Fruit fly (Drosophila melanogaster): ENCODE data around the gene Etl1.

The Etl1 gene

dm6 chr2L:9949178-9950062, 37.0 kb upstream of the Etl1 start:
- TF ChIP-seq h (GFP tag; optimal IDR thresholded peaks at IDR 0.05) (peak; percentile 28), Dfd (GFP tag; optimal IDR thresholded peaks at IDR 0.05) (no peak), Sp1 (GFP tag; optimal IDR thresholded peaks at IDR 0.05) (peak; percentile 1)

DNA sequence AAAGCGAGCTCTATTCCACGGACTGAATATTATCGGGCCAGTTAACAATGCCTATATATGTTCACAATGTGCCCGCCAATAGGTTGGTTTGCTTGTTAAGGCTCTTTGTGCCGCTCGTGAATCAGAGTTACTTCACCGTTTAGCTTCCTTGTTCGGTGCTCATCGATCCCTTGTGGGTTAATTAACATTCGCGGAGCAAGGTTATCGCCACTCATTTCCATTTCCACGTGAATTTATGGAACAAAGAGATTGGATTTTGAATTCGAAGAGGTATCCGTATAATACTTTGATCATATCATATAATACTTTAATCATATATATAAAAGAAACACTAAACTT, 36.1 kb upstream of the Etl1 start:
- TF ChIP-seq pan (optimal IDR thresholded peaks at IDR 0.05) (no peak), h (GFP tag; optimal IDR thresholded peaks at IDR 0.05) (peak; percentile 57)

- no peak for TF ChIP-seq Abd-B (GFP tag; optimal IDR thresholded peaks at IDR 0.05)
- TF ChIP-seq Rel (GFP tag; optimal IDR thresholded peaks at IDR 0.05): peak; percentile 48
- peak; percentile 33 for TF ChIP-seq Rel (tag; optimal IDR thresholded peaks at IDR 0.05)
- no peak for TF ChIP-seq GATAd (GFP tag; optimal IDR thresholded peaks at IDR 0.05)
- no peak for TF ChIP-seq pan (optimal IDR thresholded peaks at IDR 0.05)
- TF ChIP-seq Mio (GFP tag; optimal IDR thresholded peaks at IDR 0.05): no peak
- TF ChIP-seq lola (GFP tag; optimal IDR thresholded peaks at IDR 0.05): no peak
- peak; percentile 98 for TF ChIP-seq Myc (optimal IDR thresholded peaks at IDR 0.05)
- TF ChIP-seq h (GFP tag; optimal IDR thresholded peaks at IDR 0.05): peak; percentile 85
- TF ChIP-seq rgr (GFP tag; optimal IDR thresholded peaks at IDR 0.05): no peak
- TF ChIP-seq OdsH (GFP tag; optimal IDR thresholded peaks at IDR 0.05): no peak
- no peak for TF ChIP-seq brk (GFP tag; optimal IDR thresholded peaks at IDR 0.05)
- TF ChIP-seq psq (GFP tag; optimal IDR thresholded peaks at IDR 0.05): no peak
- peak; percentile 40 for TF ChIP-seq woc (GFP tag; optimal IDR thresholded peaks at IDR 0.05)
- no peak for TF ChIP-seq tai (GFP tag; optimal IDR thresholded peaks at IDR 0.05)
- TF ChIP-seq Vsx2 (GFP tag; optimal IDR thresholded peaks at IDR 0.05; ENCODE audit: partially characterized antibody): no peak
- TF ChIP-seq jim (GFP tag; optimal IDR thresholded peaks at IDR 0.05): no peak
- TF ChIP-seq HLH106 (tag; optimal IDR thresholded peaks at IDR 0.05): no peak
- TF ChIP-seq Dif (GFP tag; optimal IDR thresholded peaks at IDR 0.05; ENCODE audit: partially characterized antibody): no peak
- peak; percentile 42 for TF ChIP-seq Hr83 (GFP tag; optimal IDR thresholded peaks at IDR 0.05; ENCODE audit: poor library complexity, severe bottlenecking)
- TF ChIP-seq dl (GFP tag; optimal IDR thresholded peaks at IDR 0.05; ENCODE audit: insufficient read depth in 1 of 2, partially characterized antibody in 2 of 2): no peak
- peak; percentile 39 for TF ChIP-seq Hnf4 (GFP tag; optimal IDR thresholded peaks at IDR 0.05)
- no peak for TF ChIP-seq CG32264 (GFP tag; optimal IDR thresholded peaks at IDR 0.05)
- no peak for TF ChIP-seq fru (GFP tag; optimal IDR thresholded peaks at IDR 0.05)
- TF ChIP-seq sv (GFP tag; optimal IDR thresholded peaks at IDR 0.05): no peak
- no peak for TF ChIP-seq Hr78 (GFP tag; optimal IDR thresholded peaks at IDR 0.05)
These were observed 35.5 kb upstream of the Etl1 start for dm6 chr2L:9947738-9948519.

DNA sequence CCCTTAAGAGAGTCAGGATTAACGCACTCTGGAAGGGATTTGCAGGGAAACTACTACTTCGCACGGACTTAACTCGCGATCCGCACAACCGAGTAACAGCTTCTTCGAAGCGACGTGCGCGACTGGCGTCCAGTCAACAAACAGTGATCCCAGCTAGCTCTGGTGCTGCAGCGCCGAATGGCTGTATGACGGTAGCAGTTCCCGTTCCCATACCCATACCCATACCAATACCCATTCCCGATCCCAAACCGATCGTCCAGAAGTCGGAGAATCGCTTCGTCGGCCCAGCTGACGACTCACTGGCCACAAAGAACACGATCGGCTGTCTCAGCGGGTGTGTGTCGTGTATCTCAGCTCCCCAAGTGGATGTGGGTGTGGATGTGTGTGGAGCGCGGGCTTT, 34.9 kb upstream of the Etl1 start, which contains the start of gene CG5853:
Gene CG5853, minus strand, starts transcription at position 384 of the 400 bp plus-strand sequence.
- peak; percentile 1 for TF ChIP-seq brk (GFP tag; optimal IDR thresholded peaks at IDR 0.05)
- TF ChIP-seq Vsx2 (GFP tag; optimal IDR thresholded peaks at IDR 0.05; ENCODE audit: partially characterized antibody): peak; percentile 47
- TF ChIP-seq Abd-B (GFP tag; optimal IDR thresholded peaks at IDR 0.05): no peak
- peak; percentile 36 for TF ChIP-seq Sp1 (GFP tag; optimal IDR thresholded peaks at IDR 0.05)
- TF ChIP-seq dl (GFP tag; optimal IDR thresholded peaks at IDR 0.05; ENCODE audit: insufficient read depth in 1 of 2, partially characterized antibody in 2 of 2): peak; percentile 52 to 64
- TF ChIP-seq Hr83 (GFP tag; optimal IDR thresholded peaks at IDR 0.05; ENCODE audit: poor library complexity, severe bottlenecking): peak; percentile 94
- TF ChIP-seq ey (GFP tag; optimal IDR thresholded peaks at IDR 0.05): peak; percentile 19
- TF ChIP-seq dmrt93B (GFP tag; optimal IDR thresholded peaks at IDR 0.05): no peak
- peak; percentile 52 for TF ChIP-seq fru (GFP tag; optimal IDR thresholded peaks at IDR 0.05)
- peak in 1 of 2 experiments; percentile 29 for TF ChIP-seq foxo (GFP tag; optimal IDR thresholded peaks at IDR 0.05)
- no peak for TF ChIP-seq dsf (GFP tag; optimal IDR thresholded peaks at IDR 0.05; ENCODE audit: borderline replicate concordance)
- peak; percentile 34 for TF ChIP-seq jim (GFP tag; optimal IDR thresholded peaks at IDR 0.05)
- peak; percentile 73 for TF ChIP-seq h (GFP tag; optimal IDR thresholded peaks at IDR 0.05)
- TF ChIP-seq br (GFP tag; optimal IDR thresholded peaks at IDR 0.05): peak; percentile 46
- TF ChIP-seq Jra (GFP tag; optimal IDR thresholded peaks at IDR 0.05): peak; percentile 25
- TF ChIP-seq Dif (GFP tag; optimal IDR thresholded peaks at IDR 0.05; ENCODE audit: partially characterized antibody): peak; percentile 87
- no peak for TF ChIP-seq CG9705 (GFP tag; optimal IDR thresholded peaks at IDR 0.05)
- TF ChIP-seq CG32264 (GFP tag; optimal IDR thresholded peaks at IDR 0.05): no peak
- peak; percentile 17 for TF ChIP-seq woc (GFP tag; optimal IDR thresholded peaks at IDR 0.05)
- TF ChIP-seq OdsH (GFP tag; optimal IDR thresholded peaks at IDR 0.05): peak; percentile 13
- peak; percentile 59 for TF ChIP-seq rgr (GFP tag; optimal IDR thresholded peaks at IDR 0.05)
- peak; percentile 76 for TF ChIP-seq Rel (GFP tag; optimal IDR thresholded peaks at IDR 0.05)
- TF ChIP-seq Rel (tag; optimal IDR thresholded peaks at IDR 0.05): peak; percentile 69
- peak; percentile 76 for TF ChIP-seq Hnf4 (GFP tag; optimal IDR thresholded peaks at IDR 0.05)

All from whole organism, wandering third instar larva.